Fruit fly (Drosophila melanogaster): Measurements from ENCODE around the gene teq.

Gene teq

dm6 chr3L:9028057-9028456, 46.4 kb upstream of the teq start:
- TF ChIP-seq woc (GFP tag; optimal IDR thresholded peaks at IDR 0.05) (no peak), dl (GFP tag; optimal IDR thresholded peaks at IDR 0.05; ENCODE audit: insufficient read depth in 1 of 2, partially characterized antibody in 2 of 2) (no peak), OdsH (GFP tag; optimal IDR thresholded peaks at IDR 0.05) (no peak), lola (GFP tag; optimal IDR thresholded peaks at IDR 0.05) (no peak), tai (GFP tag; optimal IDR thresholded peaks at IDR 0.05) (no peak), ey (GFP tag; optimal IDR thresholded peaks at IDR 0.05) (no peak), br (GFP tag; optimal IDR thresholded peaks at IDR 0.05) (no peak), Abd-B (GFP tag; optimal IDR thresholded peaks at IDR 0.05) (no peak), fru (GFP tag; optimal IDR thresholded peaks at IDR 0.05) (no peak)

- TF ChIP-seq Jra (GFP tag; optimal IDR thresholded peaks at IDR 0.05) (no peak), pan (optimal IDR thresholded peaks at IDR 0.05) (no peak), fru (GFP tag; optimal IDR thresholded peaks at IDR 0.05) (no peak), Hnf4 (GFP tag; optimal IDR thresholded peaks at IDR 0.05) (no peak)
Measured at dm6 chr3L:9029183-9029789, 45.2 kb upstream of the teq start.

- TF ChIP-seq ey (GFP tag; optimal IDR thresholded peaks at IDR 0.05) (peak; percentile 8), Rel (GFP tag; optimal IDR thresholded peaks at IDR 0.05) (no peak), Rel (tag; optimal IDR thresholded peaks at IDR 0.05) (no peak), Dif (GFP tag; optimal IDR thresholded peaks at IDR 0.05; ENCODE audit: partially characterized antibody) (no peak), woc (GFP tag; optimal IDR thresholded peaks at IDR 0.05) (no peak), Sp1 (GFP tag; optimal IDR thresholded peaks at IDR 0.05) (peak; percentile 29), sv (GFP tag; optimal IDR thresholded peaks at IDR 0.05) (no peak), usp (GFP tag; optimal IDR thresholded peaks at IDR 0.05) (no peak), rgr (GFP tag; optimal IDR thresholded peaks at IDR 0.05) (peak; percentile 25), Myc (optimal IDR thresholded peaks at IDR 0.05) (peak; percentile 30), CG9705 (GFP tag; optimal IDR thresholded peaks at IDR 0.05) (no peak), h (GFP tag; optimal IDR thresholded peaks at IDR 0.05) (peak; percentile 30), HLH106 (tag; optimal IDR thresholded peaks at IDR 0.05) (peak; percentile 2), OdsH (GFP tag; optimal IDR thresholded peaks at IDR 0.05) (peak; percentile 6), fru (GFP tag; optimal IDR thresholded peaks at IDR 0.05) (peak; percentile 11), CG32264 (GFP tag; optimal IDR thresholded peaks at IDR 0.05) (no peak)
Measured at dm6 chr3L:9032871-9033270, 41.6 kb upstream of the teq start.

dm6 chr3L:9033537-9033936, 40.9 kb upstream of the teq start:
- TF ChIP-seq brk (GFP tag; optimal IDR thresholded peaks at IDR 0.05): no peak
- TF ChIP-seq Hnf4 (GFP tag; optimal IDR thresholded peaks at IDR 0.05): no peak
- TF ChIP-seq Jra (GFP tag; optimal IDR thresholded peaks at IDR 0.05): no peak
- TF ChIP-seq Myc (optimal IDR thresholded peaks at IDR 0.05): no peak
- TF ChIP-seq Dif (GFP tag; optimal IDR thresholded peaks at IDR 0.05; ENCODE audit: partially characterized antibody): no peak
- peak; percentile 64 for TF ChIP-seq dmrt93B (GFP tag; optimal IDR thresholded peaks at IDR 0.05)
- TF ChIP-seq rgr (GFP tag; optimal IDR thresholded peaks at IDR 0.05): peak; percentile 45
- TF ChIP-seq sv (GFP tag; optimal IDR thresholded peaks at IDR 0.05): no peak
- TF ChIP-seq Dfd (GFP tag; optimal IDR thresholded peaks at IDR 0.05): no peak
- no peak for TF ChIP-seq lola (GFP tag; optimal IDR thresholded peaks at IDR 0.05)
- TF ChIP-seq ey (GFP tag; optimal IDR thresholded peaks at IDR 0.05): peak; percentile 30
- no peak for TF ChIP-seq tai (GFP tag; optimal IDR thresholded peaks at IDR 0.05)
- TF ChIP-seq dl (GFP tag; optimal IDR thresholded peaks at IDR 0.05; ENCODE audit: insufficient read depth in 1 of 2, partially characterized antibody in 2 of 2): no peak
- TF ChIP-seq br (GFP tag; optimal IDR thresholded peaks at IDR 0.05): no peak
- peak; percentile 81 for TF ChIP-seq HLH106 (tag; optimal IDR thresholded peaks at IDR 0.05)
- no peak for TF ChIP-seq Vsx2 (GFP tag; optimal IDR thresholded peaks at IDR 0.05; ENCODE audit: partially characterized antibody)
- TF ChIP-seq Hr78 (GFP tag; optimal IDR thresholded peaks at IDR 0.05): no peak
- no peak for TF ChIP-seq woc (GFP tag; optimal IDR thresholded peaks at IDR 0.05)
- peak; percentile 20 for TF ChIP-seq psq (GFP tag; optimal IDR thresholded peaks at IDR 0.05)
- no peak for TF ChIP-seq jim (GFP tag; optimal IDR thresholded peaks at IDR 0.05)
- TF ChIP-seq Abd-B (GFP tag; optimal IDR thresholded peaks at IDR 0.05): no peak
- no peak for TF ChIP-seq Hr83 (GFP tag; optimal IDR thresholded peaks at IDR 0.05; ENCODE audit: poor library complexity, severe bottlenecking)
- no peak for TF ChIP-seq CrebA (GFP tag; optimal IDR thresholded peaks at IDR 0.05; ENCODE audit: borderline replicate concordance)
- peak in 1 of 2 experiments; percentile 68 for TF ChIP-seq foxo (GFP tag; optimal IDR thresholded peaks at IDR 0.05)
- TF ChIP-seq GATAd (GFP tag; optimal IDR thresholded peaks at IDR 0.05): no peak
- TF ChIP-seq pan (optimal IDR thresholded peaks at IDR 0.05): no peak
- no peak for TF ChIP-seq Mio (GFP tag; optimal IDR thresholded peaks at IDR 0.05)
- TF ChIP-seq fru (GFP tag; optimal IDR thresholded peaks at IDR 0.05): peak; percentile 53
- TF ChIP-seq dsf (GFP tag; optimal IDR thresholded peaks at IDR 0.05; ENCODE audit: borderline replicate concordance): no peak
- TF ChIP-seq Sp1 (GFP tag; optimal IDR thresholded peaks at IDR 0.05): peak; percentile 76
- no peak for TF ChIP-seq CG32264 (GFP tag; optimal IDR thresholded peaks at IDR 0.05)
- peak; percentile 40 for TF ChIP-seq OdsH (GFP tag; optimal IDR thresholded peaks at IDR 0.05)
- TF ChIP-seq N (GFP tag; optimal IDR thresholded peaks at IDR 0.05): no peak
- peak; percentile 1 for TF ChIP-seq sage (GFP tag; optimal IDR thresholded peaks at IDR 0.05)
- TF ChIP-seq usp (GFP tag; optimal IDR thresholded peaks at IDR 0.05): no peak
- TF ChIP-seq CG9705 (GFP tag; optimal IDR thresholded peaks at IDR 0.05): peak; percentile 28
- no peak for TF ChIP-seq Rel (GFP tag; optimal IDR thresholded peaks at IDR 0.05)
- TF ChIP-seq Rel (tag; optimal IDR thresholded peaks at IDR 0.05): no peak
- TF ChIP-seq h (GFP tag; optimal IDR thresholded peaks at IDR 0.05): peak; percentile 51

All from whole organism, wandering third instar larva.